Fruit fly (Drosophila melanogaster) whole organism, adult: Measurements from ENCODE around the gene Frq2.

Experiments used
- CG33017 ChIP-seq: fragments of 200-800 bp; sonication (Bioruptor generic); optimal IDR thresholded peaks from 2 replicates; lab custom pipeline; 2018; ENCODE audit warnings: missing biosample characterization, mild to moderate bottlenecking, missing genetic modification characterization, moderate library complexity
- Mnt ChIP-seq: fragments of 200-800 bp; sonication (Bioruptor generic); optimal IDR thresholded peaks from 2 replicates; lab custom pipeline; 2016; ENCODE audit warnings: missing biosample characterization, mild to moderate bottlenecking, missing genetic modification characterization

- TF ChIP-seq Mnt (GFP tag; lab: Kevin White, UChicago) (no peak), CG33017 (tag; lab: Kevin White, UChicago) (no peak)
Measured at dm6 chrX:18251910-18252309, 74.5 kb downstream of the Frq2 start.
